Fruit fly (Drosophila melanogaster): Measurements from ENCODE around the gene Pmi.

Pmi gene

dm6 chr3L:5751740-5752579 is 27.9 kb upstream of the Pmi start, which contains the start of gene DnaJ-1 (continued):
- peak; percentile 61 for TF ChIP-seq Rfx (GFP tag; IDR thresholded peaks at IDR 0.05)
- peak; percentile 26 for TF ChIP-seq CG10431 (GFP tag; optimal IDR thresholded peaks at IDR 0.05)
- TF ChIP-seq CG6854 (GFP tag; optimal IDR thresholded peaks at IDR 0.05): peak; percentile 52
- no peak for TF ChIP-seq cas (GFP tag; IDR thresholded peaks at IDR 0.05)
- TF ChIP-seq Ets97D (GFP tag; optimal IDR thresholded peaks at IDR 0.05): peak; percentile 85
- peak; percentile 18 for TF ChIP-seq CG9727 (GFP tag; optimal IDR thresholded peaks at IDR 0.05)
- peak; percentile 13; the same call in 1 of the 3 replicates for TF ChIP-seq ci (GFP tag; IDR thresholded peaks at IDR 0.05)
- peak; percentile 43 for TF ChIP-seq CG15514 (GFP tag; optimal IDR thresholded peaks at IDR 0.05)
- TF ChIP-seq Sry-δ (GFP tag; optimal IDR thresholded peaks at IDR 0.05): peak; percentile 85
- peak; percentile 98 for TF ChIP-seq Dll (GFP tag; IDR thresholded peaks at IDR 0.05; ENCODE audit: partially characterized antibody)
- TF ChIP-seq yki (optimal IDR thresholded peaks at IDR 0.05): no peak
- no peak for TF ChIP-seq eyg (GFP tag; optimal IDR thresholded peaks at IDR 0.05)
- peak; percentile 43 for TF ChIP-seq CG2678 (tag; optimal IDR thresholded peaks at IDR 0.05)
- no peak for TF ChIP-seq gce (GFP tag; IDR thresholded peaks at IDR 0.05)
- TF ChIP-seq kni (GFP tag; optimal IDR thresholded peaks at IDR 0.05): peak; percentile 52
- no peak for TF ChIP-seq ham (GFP tag; IDR thresholded peaks at IDR 0.05)
- TF ChIP-seq eve (GFP tag; optimal IDR thresholded peaks at IDR 0.05): no peak
- TF ChIP-seq Eip74EF (GFP tag; optimal IDR thresholded peaks at IDR 0.05): peak in 1 of 2 experiments; percentile 45
- TF ChIP-seq Bteb2 (GFP tag; optimal IDR thresholded peaks at IDR 0.05): no peak
- TF ChIP-seq corto (GFP tag; optimal IDR thresholded peaks at IDR 0.05): peak; percentile 55
- no peak for TF ChIP-seq CG10959 (GFP tag; IDR thresholded peaks at IDR 0.05)
- TF ChIP-seq CG17612 (GFP tag; IDR thresholded peaks at IDR 0.05): no peak
- TF ChIP-seq insv (GFP tag; optimal IDR thresholded peaks at IDR 0.05): no peak
- no peak for TF ChIP-seq esg (GFP tag; conservative IDR thresholded peaks at IDR 0.05)
- peak; percentile 98 for TF ChIP-seq CG13287 (GFP tag; IDR thresholded peaks at IDR 0.05; ENCODE audit: partially characterized antibody)
- no peak for TF ChIP-seq CG7271 (tag; optimal IDR thresholded peaks at IDR 0.05)
- no peak for TF ChIP-seq CG13123 (GFP tag; optimal IDR thresholded peaks at IDR 0.05)
- no peak for TF ChIP-seq CG7987 (GFP tag; optimal IDR thresholded peaks at IDR 0.05)
- TF ChIP-seq CG30431 (GFP tag; optimal IDR thresholded peaks at IDR 0.05): no peak
- no peak for TF ChIP-seq Dip2 (GFP tag; IDR thresholded peaks at IDR 0.05)
- no peak for TF ChIP-seq org-1 (GFP tag; optimal IDR thresholded peaks at IDR 0.05)
- TF ChIP-seq Hmx (GFP tag; optimal IDR thresholded peaks at IDR 0.05): no peak
- TF ChIP-seq btn (GFP tag; optimal IDR thresholded peaks at IDR 0.05): no peak
- no peak for TF ChIP-seq Dfd (GFP tag; optimal IDR thresholded peaks at IDR 0.05)
- TF ChIP-seq fd3F (GFP tag; optimal IDR thresholded peaks at IDR 0.05): no peak
- no peak for TF ChIP-seq Aef1 (GFP tag; IDR thresholded peaks at IDR 0.05)
- TF ChIP-seq prd (optimal IDR thresholded peaks at IDR 0.05): no peak
- TF ChIP-seq prd (GFP tag; IDR thresholded peaks at IDR 0.05): no peak
- TF ChIP-seq dm (GFP tag; optimal IDR thresholded peaks at IDR 0.05): peak; percentile 45
- peak; percentile 66 for TF ChIP-seq Hand (GFP tag; optimal IDR thresholded peaks at IDR 0.05)
- no peak for TF ChIP-seq crp (GFP tag; optimal IDR thresholded peaks at IDR 0.05)
- peak; percentile 29 for TF ChIP-seq CG8290 (GFP tag; optimal IDR thresholded peaks at IDR 0.05)
- peak in 1 of 2 experiments; percentile 19 for TF ChIP-seq CG8290 (tag; optimal IDR thresholded peaks at IDR 0.05)
- TF ChIP-seq CG13775 (GFP tag; optimal IDR thresholded peaks at IDR 0.05): no peak
- TF ChIP-seq Side (GFP tag; optimal IDR thresholded peaks at IDR 0.05): peak; percentile 43
- TF ChIP-seq zf30C (GFP tag; optimal IDR thresholded peaks at IDR 0.05): no peak
- peak; percentile 85 for TF ChIP-seq pzg (GFP tag; optimal IDR thresholded peaks at IDR 0.05)
- TF ChIP-seq CG14965 (GFP tag; optimal IDR thresholded peaks at IDR 0.05; ENCODE audit: borderline replicate concordance): no peak
- TF ChIP-seq Hr39 (optimal IDR thresholded peaks at IDR 0.05): no peak
- peak; percentile 65 for TF ChIP-seq CG15601 (tag; optimal IDR thresholded peaks at IDR 0.05)

All from whole organism, embryonic.